Worm (Caenorhabditis elegans): ENCODE data around the gene fbxb-42.

Gene fbxb-42

DNA sequence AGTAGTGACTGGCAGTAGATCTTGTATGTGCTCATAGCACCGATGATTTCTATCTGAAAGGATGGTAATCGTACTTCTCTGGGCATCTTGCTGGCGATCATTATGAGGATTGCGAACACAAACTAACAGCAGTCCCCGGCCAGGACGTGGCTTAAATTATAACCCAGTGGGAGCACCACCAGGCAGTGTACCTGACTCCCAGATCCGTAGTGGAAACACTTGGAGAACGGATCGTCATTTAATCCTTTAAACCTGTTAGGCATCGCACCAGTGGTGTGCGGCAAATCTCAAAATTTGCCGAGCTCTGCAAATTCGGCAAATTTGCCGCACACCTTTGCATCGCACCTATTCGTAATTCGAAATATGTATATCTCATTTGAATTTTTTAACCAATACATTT, 30.2 kb downstream of the fbxb-42 start, which contains the start of gene K05F6.8:
Gene K05F6.8, minus strand, starts transcription at position 101 of the 400 bp plus-strand sequence.
- TF ChIP-seq flt-1 (GFP tag; IDR thresholded peaks at IDR 0.05), result no peak
- no peak for TF ChIP-seq scrt-1 (GFP tag; IDR thresholded peaks at IDR 0.05)
- no peak for TF ChIP-seq tbx-11 (GFP tag; IDR thresholded peaks at IDR 0.05)
- TF ChIP-seq F13C5.2 (tag; optimal IDR thresholded peaks at IDR 0.05), result no peak
- no peak for TF ChIP-seq B0310.2 (tag; optimal IDR thresholded peaks at IDR 0.05)
- TF ChIP-seq hmbx-1 (tag; optimal IDR thresholded peaks at IDR 0.05), result no peak
- TF ChIP-seq ama-1 (optimal IDR thresholded peaks at IDR 0.05), result no peak

DNA sequence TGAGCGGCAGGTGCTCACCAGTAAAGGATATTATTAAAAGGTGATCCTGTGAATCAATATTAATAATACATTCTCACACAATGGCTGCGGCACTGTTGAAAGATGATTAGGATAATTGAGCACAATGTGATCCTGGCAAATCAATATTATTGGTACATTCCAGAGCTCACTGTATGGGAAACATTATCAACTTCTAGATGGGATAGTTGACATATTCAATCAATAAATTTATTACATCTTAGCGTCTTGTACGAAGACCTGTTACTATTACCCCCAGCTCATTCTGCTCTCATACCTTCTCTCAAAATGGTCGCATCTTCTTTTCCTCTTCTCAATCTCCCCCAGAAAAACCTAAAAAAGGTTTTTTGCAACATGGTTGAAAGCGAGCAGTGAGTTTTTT, 30.8 kb downstream of the fbxb-42 start, which contains the start of gene fbxb-49:
Gene fbxb-49, plus strand, starts transcription at position 301 of the 400 bp plus-strand sequence.
- no peak for TF ChIP-seq tra-4 (tag; optimal IDR thresholded peaks at IDR 0.05)
- TF ChIP-seq B0310.2 (tag; optimal IDR thresholded peaks at IDR 0.05), result no peak
- TF ChIP-seq F13C5.2 (tag; optimal IDR thresholded peaks at IDR 0.05), result no peak
- no peak for TF ChIP-seq pes-1 (GFP tag; IDR thresholded peaks at IDR 0.05)
- no peak for TF ChIP-seq flt-1 (GFP tag; IDR thresholded peaks at IDR 0.05)
- no peak for TF ChIP-seq aly-1 (tag; optimal IDR thresholded peaks at IDR 0.05)
- no peak for TF ChIP-seq ceh-36 (tag; optimal IDR thresholded peaks at IDR 0.05)
- no peak for TF ChIP-seq hmbx-1 (tag; optimal IDR thresholded peaks at IDR 0.05)
- TF ChIP-seq scrt-1 (GFP tag; IDR thresholded peaks at IDR 0.05), result no peak
- no peak for TF ChIP-seq hmg-4 (GFP tag; optimal IDR thresholded peaks at IDR 0.05)
- no peak for TF ChIP-seq hnd-1 (tag; optimal IDR thresholded peaks at IDR 0.05)
- TF ChIP-seq tbx-11 (GFP tag; IDR thresholded peaks at IDR 0.05), result no peak
- no peak for TF ChIP-seq ceh-13 (GFP tag; optimal IDR thresholded peaks at IDR 0.05)

ce11 chrII:1571032-1571431, 33.6 kb downstream of the fbxb-42 start, which contains the start of gene fbxb-46:
TSS of gene fbxb-46 (minus strand) at chrII:1571132.
- TF ChIP-seq sea-1 (GFP tag; conservative IDR thresholded peaks at IDR 0.05) (no peak), hmbx-1 (tag; optimal IDR thresholded peaks at IDR 0.05) (no peak), hmg-4 (GFP tag; optimal IDR thresholded peaks at IDR 0.05) (no peak), scrt-1 (GFP tag; IDR thresholded peaks at IDR 0.05) (no peak), tbx-37 (GFP tag; conservative IDR thresholded peaks at IDR 0.05) (no peak), ets-7 (tag; optimal IDR thresholded peaks at IDR 0.05) (no peak), tbx-11 (GFP tag; IDR thresholded peaks at IDR 0.05) (no peak)

DNA sequence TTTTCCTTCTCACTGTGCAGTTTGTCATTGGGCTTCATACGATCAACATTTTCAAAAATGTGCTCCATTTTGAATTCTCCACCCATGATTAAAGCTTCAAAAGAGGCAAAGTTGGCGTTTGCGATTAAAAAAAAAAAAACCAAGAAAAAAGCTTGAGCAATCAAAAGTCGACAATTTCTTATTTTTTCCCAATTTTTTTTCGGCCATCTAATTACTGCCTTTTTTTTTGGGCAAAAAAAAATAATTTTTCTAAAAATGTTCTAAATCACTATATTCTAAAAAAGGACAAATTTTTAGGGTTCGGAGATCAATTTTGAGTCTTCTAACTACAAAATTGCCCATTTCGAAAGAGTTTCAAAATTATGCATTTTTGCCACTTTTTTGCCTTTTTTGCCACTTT, 38.6 kb downstream of the fbxb-42 start, which contains the start of gene K05F6.10:
Gene K05F6.10, minus strand, starts transcription at position 101 of the 400 bp plus-strand sequence.
- TF ChIP-seq hmbx-1 (tag; optimal IDR thresholded peaks at IDR 0.05) (no peak), hmg-4 (GFP tag; optimal IDR thresholded peaks at IDR 0.05) (no peak), F13C5.2 (tag; optimal IDR thresholded peaks at IDR 0.05) (no peak)

DNA sequence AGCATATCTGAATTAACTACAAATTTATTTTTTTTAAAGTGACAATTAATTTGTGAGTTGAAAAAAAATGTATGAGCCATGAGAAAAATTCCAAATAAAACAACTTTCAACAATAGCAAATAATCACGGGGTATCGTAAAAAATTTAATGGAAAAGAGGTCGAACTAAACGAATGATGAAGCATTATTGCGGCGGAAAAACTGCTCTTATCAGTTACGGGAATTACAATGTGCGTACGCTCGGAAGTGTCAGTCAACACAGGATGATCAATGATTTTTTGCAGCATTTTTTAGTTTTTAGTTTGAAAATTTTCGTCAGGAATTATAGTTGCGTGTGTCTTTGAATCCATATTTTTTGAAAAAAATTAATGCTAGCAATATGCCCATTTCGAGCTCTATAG, 39.4 kb downstream of the fbxb-42 start:
- TF ChIP-seq hmg-4 (GFP tag; optimal IDR thresholded peaks at IDR 0.05) (no peak), hnd-1 (tag; optimal IDR thresholded peaks at IDR 0.05) (no peak), flt-1 (GFP tag; IDR thresholded peaks at IDR 0.05) (no peak), ceh-36 (tag; optimal IDR thresholded peaks at IDR 0.05) (no peak), tra-4 (tag; optimal IDR thresholded peaks at IDR 0.05) (no peak), pes-1 (GFP tag; IDR thresholded peaks at IDR 0.05) (no peak)

DNA sequence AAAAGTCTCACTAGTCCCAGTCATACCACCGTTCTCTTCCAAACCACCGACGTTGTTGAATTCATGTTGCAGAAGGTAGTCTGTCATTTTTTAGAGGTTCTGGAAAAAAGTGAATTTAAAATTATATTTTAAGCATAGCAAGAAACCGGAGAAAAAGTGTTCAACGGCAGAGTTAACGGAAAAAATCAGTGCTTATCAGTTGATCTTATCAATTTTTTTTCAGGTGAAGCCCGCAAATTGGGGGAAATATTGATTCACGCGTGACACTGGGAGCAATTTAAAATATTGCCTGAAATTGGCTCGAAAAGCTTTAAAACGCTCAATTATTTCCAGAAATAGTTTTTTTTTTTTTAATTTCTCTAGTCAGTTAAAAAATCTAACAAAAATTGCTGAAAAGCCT, 42.5 kb downstream of the fbxb-42 start, which contains the start of gene math-38:
Gene math-38, minus strand, starts transcription at position 101 of the 400 bp plus-strand sequence.
- no peak for TF ChIP-seq aly-1 (tag; optimal IDR thresholded peaks at IDR 0.05)

ce11 chrII:1584140-1584539, 46.7 kb downstream of the fbxb-42 start, which contains the start of gene clec-21:
TSS of gene clec-21 (minus strand) at chrII:1584240.
- TF ChIP-seq B0310.2 (tag; optimal IDR thresholded peaks at IDR 0.05) (no peak), ceh-13 (GFP tag; optimal IDR thresholded peaks at IDR 0.05) (no peak), flt-1 (GFP tag; IDR thresholded peaks at IDR 0.05) (no peak), scrt-1 (GFP tag; IDR thresholded peaks at IDR 0.05) (no peak), hmbx-1 (tag; optimal IDR thresholded peaks at IDR 0.05) (no peak), ceh-36 (tag; optimal IDR thresholded peaks at IDR 0.05) (no peak), hmg-4 (GFP tag; optimal IDR thresholded peaks at IDR 0.05) (no peak), aly-1 (tag; optimal IDR thresholded peaks at IDR 0.05) (no peak), ets-7 (tag; optimal IDR thresholded peaks at IDR 0.05) (no peak), ama-1 (optimal IDR thresholded peaks at IDR 0.05) (no peak), pes-1 (GFP tag; IDR thresholded peaks at IDR 0.05) (no peak)

- TF ChIP-seq hmg-4 (GFP tag; optimal IDR thresholded peaks at IDR 0.05), result no peak
- TF ChIP-seq hnd-1 (tag; optimal IDR thresholded peaks at IDR 0.05), result no peak
- no peak for TF ChIP-seq ets-7 (tag; optimal IDR thresholded peaks at IDR 0.05)
- TF ChIP-seq B0310.2 (tag; optimal IDR thresholded peaks at IDR 0.05), result no peak
- TF ChIP-seq ama-1 (optimal IDR thresholded peaks at IDR 0.05), result no peak
- no peak for TF ChIP-seq F13C5.2 (tag; optimal IDR thresholded peaks at IDR 0.05)
- no peak for TF ChIP-seq scrt-1 (GFP tag; IDR thresholded peaks at IDR 0.05)
- no peak for TF ChIP-seq tbx-11 (GFP tag; IDR thresholded peaks at IDR 0.05)
- TF ChIP-seq flt-1 (GFP tag; IDR thresholded peaks at IDR 0.05), result no peak
- no peak for TF ChIP-seq pes-1 (GFP tag; IDR thresholded peaks at IDR 0.05)
- no peak for TF ChIP-seq tra-4 (tag; optimal IDR thresholded peaks at IDR 0.05)
- no peak for TF ChIP-seq aly-1 (tag; optimal IDR thresholded peaks at IDR 0.05)
- TF ChIP-seq tbx-37 (GFP tag; conservative IDR thresholded peaks at IDR 0.05), result no peak
- no peak for TF ChIP-seq hmbx-1 (tag; optimal IDR thresholded peaks at IDR 0.05)
- no peak for TF ChIP-seq ceh-36 (tag; optimal IDR thresholded peaks at IDR 0.05)
- no peak for TF ChIP-seq sea-1 (GFP tag; conservative IDR thresholded peaks at IDR 0.05)
Observed at ce11 chrII:1586305-1586704, 48.9 kb downstream of the fbxb-42 start, which contains the start of gene T07H3.8. TSS of gene T07H3.8 (plus strand) at chrII:1586605.
